Worm (Caenorhabditis elegans): ENCODE data around the gene sru-35.

Gene sru-35

DNA sequence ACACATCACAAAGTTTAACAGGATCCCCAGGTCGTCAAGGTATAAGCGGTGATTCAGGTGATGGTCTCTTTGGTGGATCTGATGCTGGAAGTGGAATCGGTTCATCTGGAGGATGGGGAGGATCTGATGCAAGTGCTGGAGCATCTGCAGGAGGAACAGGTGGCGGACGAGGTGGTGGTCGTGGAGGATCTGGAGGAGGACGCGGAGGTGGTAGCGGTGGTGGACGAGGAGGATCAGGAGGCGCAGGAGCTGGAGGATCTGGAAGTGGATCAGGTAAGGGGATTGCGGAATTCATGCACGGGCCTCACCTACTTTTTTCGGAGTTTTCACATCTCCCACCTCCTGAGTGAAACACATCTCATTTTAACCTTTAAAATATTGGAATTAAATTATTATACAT, 26.6 kb upstream of the sru-35 start:
- TF ChIP-seq sma-3 (GFP tag; optimal IDR thresholded peaks at IDR 0.05) (no peak), sem-4 (tag; optimal IDR thresholded peaks at IDR 0.05) (no peak), mab-5 (tag; optimal IDR thresholded peaks at IDR 0.05) (no peak), crh-2 (tag; optimal IDR thresholded peaks at IDR 0.05) (no peak), mdl-1 (tag; optimal IDR thresholded peaks at IDR 0.05) (no peak)

DNA sequence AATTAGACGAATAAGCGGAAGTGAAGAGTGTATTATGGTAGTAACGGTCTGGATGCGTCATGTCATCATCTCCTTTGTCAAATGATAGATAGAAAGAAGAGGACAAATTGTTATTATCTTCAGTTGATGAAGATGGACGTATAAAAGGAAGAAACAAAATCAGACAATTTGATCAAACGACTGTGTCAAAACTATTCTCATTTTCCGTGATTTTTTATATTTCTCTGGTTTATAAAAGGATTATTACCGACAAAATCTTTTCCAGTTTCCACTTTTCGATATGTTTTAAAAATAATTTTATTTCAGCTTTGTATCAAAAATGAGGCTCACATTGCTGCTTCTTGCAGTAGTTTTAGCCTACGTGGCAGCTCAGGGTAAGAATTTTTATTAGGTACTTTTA, 26.0 kb upstream of the sru-35 start, which contains the start of gene grsp-2:
Gene grsp-2 (plus strand): TSS at position 301 of the 400 bp plus-strand sequence.
- TF ChIP-seq ztf-1 (GFP tag; conservative IDR thresholded peaks at IDR 0.05) = no peak
- peak; percentile 35 for TF ChIP-seq sma-3 (GFP tag; optimal IDR thresholded peaks at IDR 0.05)
- TF ChIP-seq alr-1 (tag; optimal IDR thresholded peaks at IDR 0.05) = no peak

DNA sequence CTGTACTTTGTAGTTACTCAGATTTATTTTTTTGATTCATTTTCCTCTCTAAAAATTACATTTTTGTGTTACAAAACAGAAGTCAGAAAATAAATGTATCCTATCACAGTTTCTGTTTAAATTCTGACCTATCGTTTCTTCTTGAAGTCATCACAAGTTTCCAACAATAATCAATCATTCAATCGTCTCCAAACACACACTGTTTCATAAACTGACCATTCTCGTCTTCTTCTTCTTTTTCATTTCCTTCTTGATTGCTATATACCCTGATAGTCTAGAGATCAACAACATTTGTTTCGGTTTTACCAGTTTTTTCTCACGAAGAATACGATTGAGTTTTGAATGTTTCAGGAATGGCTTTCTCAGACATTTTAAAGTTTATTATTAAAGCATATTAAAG, 25.1 kb upstream of the sru-35 start:
- no peak for TF ChIP-seq crh-2 (tag; optimal IDR thresholded peaks at IDR 0.05)
- no peak for TF ChIP-seq nhr-237 (tag; optimal IDR thresholded peaks at IDR 0.05)
- TF ChIP-seq unc-55 (GFP tag; optimal IDR thresholded peaks at IDR 0.05) = no peak
- TF ChIP-seq mbf-1 (tag; optimal IDR thresholded peaks at IDR 0.05) = no peak
- no peak for TF ChIP-seq elt-3 (tag; optimal IDR thresholded peaks at IDR 0.05)
- TF ChIP-seq zag-1 (tag; optimal IDR thresholded peaks at IDR 0.05) = no peak
- no peak for TF ChIP-seq ZK546.5 (tag; optimal IDR thresholded peaks at IDR 0.05)
- no peak for TF ChIP-seq ztf-11 (tag; optimal IDR thresholded peaks at IDR 0.05)
- no peak for TF ChIP-seq mab-5 (tag; optimal IDR thresholded peaks at IDR 0.05)
- no peak for TF ChIP-seq lin-39 (tag; optimal IDR thresholded peaks at IDR 0.05)
- no peak for TF ChIP-seq nhr-6 (tag; optimal IDR thresholded peaks at IDR 0.05)
- TF ChIP-seq nhr-25 (tag; optimal IDR thresholded peaks at IDR 0.05) = peak; percentile 29
- no peak for TF ChIP-seq sem-4 (tag; optimal IDR thresholded peaks at IDR 0.05)
- peak; percentile 55 for TF ChIP-seq sma-9 (GFP tag; optimal IDR thresholded peaks at IDR 0.05)
- TF ChIP-seq sma-9 (tag; optimal IDR thresholded peaks at IDR 0.05) = no peak
- TF ChIP-seq nhr-21 (tag; optimal IDR thresholded peaks at IDR 0.05) = peak; percentile 23
- TF ChIP-seq peb-1 (tag; optimal IDR thresholded peaks at IDR 0.05) = no peak
- TF ChIP-seq unc-39 (tag; optimal IDR thresholded peaks at IDR 0.05) = no peak
- peak; percentile 21 for TF ChIP-seq sma-3 (GFP tag; optimal IDR thresholded peaks at IDR 0.05)
- no peak for TF ChIP-seq nhr-11 (tag; optimal IDR thresholded peaks at IDR 0.05)
- TF ChIP-seq fos-1 (tag; optimal IDR thresholded peaks at IDR 0.05) = no peak
- no peak for TF ChIP-seq nhr-129 (tag; optimal IDR thresholded peaks at IDR 0.05)
- TF ChIP-seq lsy-2 (tag; optimal IDR thresholded peaks at IDR 0.05) = no peak
- TF ChIP-seq unc-62 (GFP tag; optimal IDR thresholded peaks at IDR 0.05) = no peak
- TF ChIP-seq Y55F3AM.14 (GFP tag; optimal IDR thresholded peaks at IDR 0.05) = no peak
- no peak for TF ChIP-seq lin-11 (tag; optimal IDR thresholded peaks at IDR 0.05)

DNA sequence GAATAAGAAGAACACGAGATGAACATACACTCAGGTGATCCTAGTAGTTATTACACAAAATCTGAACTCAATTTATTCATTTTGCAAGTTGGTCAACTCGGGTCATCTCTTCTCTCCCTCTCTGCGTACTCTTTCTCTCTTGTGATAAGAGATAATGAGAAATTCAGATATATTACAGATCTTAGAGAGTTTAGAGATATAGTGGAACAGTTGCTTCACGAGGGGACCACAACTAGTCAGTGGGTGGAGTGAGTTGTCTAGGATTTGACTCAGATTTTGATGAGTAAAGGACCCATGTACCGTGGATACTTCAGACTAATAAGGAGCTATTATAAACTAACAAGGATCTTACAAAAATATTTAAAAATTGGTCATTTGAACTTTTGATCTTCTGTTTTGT, 23.6 kb upstream of the sru-35 start, which contains the start of gene exc-5:
Gene exc-5 (minus strand): TSS at position 57 of the 400 bp plus-strand sequence.
- TF ChIP-seq R02D3.7 (tag; optimal IDR thresholded peaks at IDR 0.05) (no peak), unc-55 (GFP tag; optimal IDR thresholded peaks at IDR 0.05) (no peak), C34F6.9 (tag; optimal IDR thresholded peaks at IDR 0.05) (peak; percentile 8), nhr-129 (tag; optimal IDR thresholded peaks at IDR 0.05) (peak; percentile 13), sma-9 (GFP tag; optimal IDR thresholded peaks at IDR 0.05) (peak; percentile 28), sma-9 (tag; optimal IDR thresholded peaks at IDR 0.05) (no peak), ztf-11 (tag; optimal IDR thresholded peaks at IDR 0.05) (no peak), skn-1 (tag; optimal IDR thresholded peaks at IDR 0.05) (no peak), peb-1 (tag; optimal IDR thresholded peaks at IDR 0.05) (no peak), nhr-25 (tag; optimal IDR thresholded peaks at IDR 0.05) (no peak), ceh-82 (tag; optimal IDR thresholded peaks at IDR 0.05) (no peak), F13H6.1 (tag; optimal IDR thresholded peaks at IDR 0.05) (peak; percentile 51)

DNA sequence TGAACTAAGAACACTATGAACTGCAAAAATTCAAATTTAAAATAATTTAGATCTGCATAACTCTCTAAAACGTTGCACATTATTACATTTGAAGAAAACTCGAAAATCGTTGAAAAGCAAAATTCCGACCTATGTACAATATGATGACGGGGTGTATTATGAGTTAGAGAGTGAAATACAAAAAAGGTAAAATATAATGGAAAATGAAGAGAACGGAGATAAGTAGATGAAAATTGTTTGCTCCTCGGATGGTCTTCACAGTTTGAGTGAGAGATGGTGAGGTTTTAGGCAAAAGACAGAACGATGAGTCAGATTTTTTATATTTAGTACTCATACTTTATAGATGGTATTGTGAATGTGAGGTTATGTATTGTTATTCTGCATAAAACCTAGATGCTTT, 17.3 kb upstream of the sru-35 start:
- TF ChIP-seq lin-39 (tag; optimal IDR thresholded peaks at IDR 0.05) (no peak), fos-1 (tag; optimal IDR thresholded peaks at IDR 0.05) (peak; percentile 78)

DNA sequence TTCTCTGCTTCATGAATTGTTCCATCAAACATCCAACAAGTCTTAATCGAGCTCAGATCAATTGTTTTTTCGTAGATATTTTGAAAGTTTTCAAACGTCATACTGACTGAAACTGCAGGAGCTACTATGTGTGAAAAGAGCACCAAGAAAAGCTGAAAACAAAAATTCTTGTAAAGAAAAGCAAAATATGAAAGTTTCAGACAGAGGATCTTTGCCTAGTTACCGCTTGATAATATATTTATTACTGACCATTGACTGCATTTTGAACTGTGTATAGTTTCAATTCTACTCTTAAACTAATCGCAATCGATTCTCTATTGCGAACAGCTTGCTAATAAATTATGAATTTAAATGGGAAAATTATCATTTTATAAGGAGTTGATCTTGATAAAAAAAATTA, 8.2 kb upstream of the sru-35 start, which contains the start of gene clec-182:
Gene clec-182 (minus strand): TSS at position 101 of the 400 bp plus-strand sequence.
- TF ChIP-seq mdl-1 (tag; optimal IDR thresholded peaks at IDR 0.05) (no peak), elt-1 (tag; optimal IDR thresholded peaks at IDR 0.05) (no peak), unc-62 (GFP tag; optimal IDR thresholded peaks at IDR 0.05) (no peak), nhr-21 (tag; optimal IDR thresholded peaks at IDR 0.05) (no peak), zag-1 (tag; optimal IDR thresholded peaks at IDR 0.05) (no peak), nhr-23 (tag; optimal IDR thresholded peaks at IDR 0.05) (no peak), Y55F3AM.14 (GFP tag; optimal IDR thresholded peaks at IDR 0.05) (no peak), ztf-1 (GFP tag; conservative IDR thresholded peaks at IDR 0.05) (no peak), lin-39 (tag; optimal IDR thresholded peaks at IDR 0.05) (no peak), ama-1 (optimal IDR thresholded peaks at IDR 0.05) (no peak), crh-2 (tag; optimal IDR thresholded peaks at IDR 0.05) (no peak), nhr-237 (tag; optimal IDR thresholded peaks at IDR 0.05) (no peak), nhr-10 (tag; optimal IDR thresholded peaks at IDR 0.05) (no peak), lin-13 (GFP tag; optimal IDR thresholded peaks at IDR 0.05) (no peak), blmp-1 (tag; optimal IDR thresholded peaks at IDR 0.05; ENCODE audit: insufficient read depth) (no peak), nhr-11 (tag; optimal IDR thresholded peaks at IDR 0.05) (no peak), nhr-12 (tag; optimal IDR thresholded peaks at IDR 0.05) (no peak)

All from whole organism, L2 larva.